Fruit fly (Drosophila melanogaster) whole organism, embryonic: ENCODE results near the gene firl.
A peak's percentile ranks its signal among the peaks of the same experiment; 100 is the strongest.

Source experiments
- Awh ChIP-seq: fragments of 200-800 bp; sonication (Bioruptor generic); IDR thresholded peaks from 2 replicates; pipeline ENCODE4, ENCODE4 v1.3.6; 2022; ENCODE audit warnings: missing biosample characterization, missing genetic modification characterization
- B-H1 ChIP-seq: fragments of 200-800 bp; sonication (Bioruptor generic); IDR thresholded peaks from 3 replicates; pipeline ENCODE4 v1.3.6; 2022; ENCODE audit warnings: missing biosample characterization, missing genetic modification characterization
- BEAF-32 ChIP-seq: fragments of 200-800 bp; sonication (Bioruptor generic); optimal IDR thresholded peaks from 3 replicates; lab custom pipeline; 2017; ENCODE audit warnings: missing biosample characterization, missing genetic modification characterization, mild to moderate bottlenecking, moderate library complexity, missing genetic modification reagents
- BtbVII ChIP-seq: fragments of 200-800 bp; sonication (Bioruptor generic); optimal IDR thresholded peaks from 3 replicates; lab custom pipeline; 2017; ENCODE audit warnings: missing biosample characterization, mild to moderate bottlenecking, missing genetic modification characterization
- CG10462 ChIP-seq: fragments of 200-800 bp; sonication (Bioruptor generic); optimal IDR thresholded peaks from 2 replicates; lab custom pipeline; 2016; ENCODE audit warnings: missing biosample characterization, missing genetic modification characterization
- CG1529 ChIP-seq: fragments of 200-800 bp; sonication (Bioruptor generic); optimal IDR thresholded peaks from 3 replicates; lab custom pipeline; 2018; ENCODE audit warnings: missing biosample characterization, missing genetic modification characterization
- CG15696 ChIP-seq: fragments of 200-800 bp; sonication (Bioruptor generic); optimal IDR thresholded peaks from 2 replicates; lab custom pipeline; 2019; ENCODE audit warnings: missing biosample characterization, mild to moderate bottlenecking, missing genetic modification characterization, moderate library complexity
- CG1603 ChIP-seq: fragments of 200-800 bp; sonication (Bioruptor generic); optimal IDR thresholded peaks from 2 replicates; lab custom pipeline; 2019; ENCODE audit warnings: missing biosample characterization, mild to moderate bottlenecking, missing genetic modification characterization, moderate library complexity
- CG17361 ChIP-seq: fragments of 200-800 bp; sonication (Bioruptor generic); IDR thresholded peaks from 3 replicates; pipeline ENCODE4 v1.3.6; 2022; ENCODE audit warnings: missing biosample characterization, missing genetic modification characterization
- CG17385 ChIP-seq: fragments of 200-800 bp; sonication (Bioruptor generic); optimal IDR thresholded peaks from 3 replicates; lab custom pipeline; 2018; ENCODE audit warnings: missing biosample characterization, mild to moderate bottlenecking, missing genetic modification characterization
- CG17568 ChIP-seq: fragments of 200-800 bp; sonication (Bioruptor generic); optimal IDR thresholded peaks from 2 replicates; lab custom pipeline; 2018; ENCODE audit warnings: missing biosample characterization, mild to moderate bottlenecking, missing genetic modification characterization, moderate library complexity
- CG2202 ChIP-seq: fragments of 200-800 bp; sonication (Bioruptor generic); optimal IDR thresholded peaks from 2 replicates; lab custom pipeline; 2018; ENCODE audit warnings: missing biosample characterization, mild to moderate bottlenecking, missing genetic modification characterization
- CG2875 ChIP-seq: fragments of 200-800 bp; sonication (Bioruptor generic); optimal IDR thresholded peaks from 2 replicates; lab custom pipeline; 2017; ENCODE audit warnings: missing biosample characterization, mild to moderate bottlenecking, missing genetic modification characterization, missing genetic modification reagents
- CG3163 ChIP-seq: fragments of 200-800 bp; sonication (Bioruptor generic); optimal IDR thresholded peaks from 3 replicates; lab custom pipeline; 2016; ENCODE audit warnings: missing biosample characterization, missing genetic modification characterization
- CG34422 ChIP-seq: fragments of 200-800 bp; sonication (Bioruptor generic); IDR thresholded peaks from 3 replicates; pipeline ENCODE4 v1.3.6; 2022; ENCODE audit warnings: missing biosample characterization, missing genetic modification characterization
- CG5245 ChIP-seq: fragments of 200-800 bp; sonication (Bioruptor generic); optimal IDR thresholded peaks from 3 replicates; lab custom pipeline; 2016; ENCODE audit warnings: missing biosample characterization, missing genetic modification characterization
- CG6254 ChIP-seq: fragments of 200-800 bp; sonication (Bioruptor generic); optimal IDR thresholded peaks from 3 replicates; lab custom pipeline; 2017; ENCODE audit warnings: mild to moderate bottlenecking, missing biosample characterization, missing genetic modification reagents, missing genetic modification characterization
- CG6272 ChIP-seq: fragments of 200-800 bp; sonication (Bioruptor generic); IDR thresholded peaks from 2 replicates; pipeline ENCODE4 v1.3.6; 2022; ENCODE audit warnings: missing biosample characterization, missing genetic modification characterization
- CG8478 ChIP-seq: fragments of >200 bp; optimal IDR thresholded peaks from 2 replicates; lab custom pipeline; 2018
- Dll ChIP-seq: fragments of 200-800 bp; sonication (Bioruptor generic); IDR thresholded peaks from 4 replicates; pipeline ENCODE4 v1.3.6; 2022; ENCODE audit warnings: missing biosample characterization, missing genetic modification characterization; ENCODE audit not compliant: partially characterized antibody
- E2f2 ChIP-seq: fragments of 200-800 bp; sonication (Bioruptor generic); IDR thresholded peaks from 2 replicates; pipeline ENCODE4 v1.3.6; 2022; ENCODE audit warnings: missing biosample characterization, missing genetic modification characterization
- GATAe ChIP-seq: fragments of 200-800 bp; sonication (Bioruptor generic); conservative IDR thresholded peaks from 2 replicates; pipeline ENCODE4 v1.3.6; 2022; ENCODE audit warnings: missing biosample characterization, missing genetic modification characterization
- H2.0 ChIP-seq: fragments of 200-800 bp; sonication (Bioruptor generic); IDR thresholded peaks from 2 replicates; pipeline ENCODE4 v1.3.6; 2022; ENCODE audit warnings: missing biosample characterization, missing genetic modification characterization
- Myb ChIP-seq: fragments of 200-800 bp; sonication (Bioruptor generic); optimal IDR thresholded peaks from 2 replicates; lab custom pipeline; 2016; ENCODE audit warnings: missing biosample characterization, missing genetic modification characterization
- Ravus ChIP-seq: fragments of 200-800 bp; sonication (Bioruptor generic); IDR thresholded peaks from 2 replicates; pipeline ENCODE4 v1.3.6; 2022; ENCODE audit warnings: missing biosample characterization, missing genetic modification characterization
- Side ChIP-seq: fragments of 200-800 bp; sonication (Bioruptor generic); optimal IDR thresholded peaks from 2 replicates; lab custom pipeline; 2016; ENCODE audit warnings: missing biosample characterization, missing genetic modification characterization
- Sin3A ChIP-seq: fragments of >200 bp; optimal IDR thresholded peaks from 2 replicates; lab custom pipeline; 2018
- Stat92E ChIP-seq, 3 experiments: fragments of >200 bp in 2 of 3; fragments of 200-800 bp in 1 of 3; sonication (Bioruptor generic) in 1 of 3; optimal IDR thresholded peaks; 2 replicates each; lab custom pipeline; 2017 to 2019; ENCODE audit warnings: missing biosample characterization in 3 of 3, missing genetic modification characterization in 3 of 3, mild to moderate bottlenecking in 1 of 3, moderate library complexity in 1 of 3
- TFAM ChIP-seq: fragments of 200-800 bp; sonication (Bioruptor generic); optimal IDR thresholded peaks from 2 replicates; lab custom pipeline; 2017; ENCODE audit warnings: missing biosample characterization, missing genetic modification characterization, inconsistent platforms
- Tbp ChIP-seq: fragments of >200 bp; optimal IDR thresholded peaks from 2 replicates; lab custom pipeline; 2018; ENCODE audit warnings: missing biosample characterization, missing genetic modification characterization
- amos ChIP-seq: fragments of 200-800 bp; sonication (Bioruptor generic); IDR thresholded peaks from 2 replicates; pipeline ENCODE4 v1.3.6; 2022; ENCODE audit warnings: missing biosample characterization, missing genetic modification characterization; ENCODE audit not compliant: partially characterized antibody
- cad ChIP-seq: fragments of >200 bp; optimal IDR thresholded peaks from 2 replicates; lab custom pipeline; 2017; ENCODE audit warnings: missing biosample characterization, missing genetic modification characterization
- cas ChIP-seq: fragments of 200-800 bp; sonication (Bioruptor generic); IDR thresholded peaks from 2 replicates; pipeline ENCODE4 v1.3.6; 2022; ENCODE audit warnings: missing biosample characterization, missing genetic modification characterization
- chinmo ChIP-seq: fragments of 200-800 bp; sonication (Bioruptor generic); IDR thresholded peaks from 4 replicates; pipeline ENCODE4 v1.3.6; 2022; ENCODE audit warnings: missing biosample characterization, missing genetic modification characterization; ENCODE audit not compliant: partially characterized antibody
- chn ChIP-seq: fragments of 200-800 bp; sonication (Bioruptor generic); optimal IDR thresholded peaks from 2 replicates; lab custom pipeline; 2016; ENCODE audit warnings: missing biosample characterization, missing genetic modification characterization
- crol ChIP-seq: fragments of 200-800 bp; sonication (Bioruptor generic); IDR thresholded peaks from 2 replicates; pipeline ENCODE4 v1.3.6; 2022; ENCODE audit warnings: missing biosample characterization, missing genetic modification characterization
- cwo ChIP-seq: fragments of 200-800 bp; sonication (Bioruptor generic); optimal IDR thresholded peaks from 3 replicates; lab custom pipeline; 2017; ENCODE audit warnings: missing biosample characterization, missing genetic modification characterization, mild to moderate bottlenecking, moderate library complexity, missing genetic modification reagents
- da ChIP-seq: fragments of 200-800 bp; sonication (Bioruptor generic); optimal IDR thresholded peaks from 2 replicates; lab custom pipeline; 2016; ENCODE audit warnings: missing biosample characterization, missing genetic modification characterization
- dmrt99B ChIP-seq: fragments of 200-800 bp; sonication (Bioruptor generic); optimal IDR thresholded peaks from 2 replicates; lab custom pipeline; 2018; ENCODE audit warnings: missing biosample characterization, mild to moderate bottlenecking, missing genetic modification characterization, moderate library complexity
- exex ChIP-seq: fragments of 200-800 bp; sonication (Bioruptor generic); optimal IDR thresholded peaks from 4 replicates; lab custom pipeline; 2018; ENCODE audit warnings: missing biosample characterization, mild to moderate bottlenecking, missing genetic modification characterization, moderate library complexity
- hbn ChIP-seq: fragments of 200-800 bp; sonication (Bioruptor generic); IDR thresholded peaks from 2 replicates; pipeline ENCODE4 v1.3.6; 2022; ENCODE audit warnings: missing biosample characterization, missing genetic modification characterization; ENCODE audit not compliant: partially characterized antibody
- her ChIP-seq: fragments of 200-800 bp; sonication (Bioruptor generic); optimal IDR thresholded peaks from 2 replicates; lab custom pipeline; 2016; ENCODE audit warnings: missing biosample characterization, missing genetic modification characterization
- inv ChIP-seq: fragments of 200-800 bp; sonication (Bioruptor generic); IDR thresholded peaks from 2 replicates; pipeline ENCODE4 v1.3.6; 2022; ENCODE audit warnings: missing biosample characterization, missing genetic modification characterization; ENCODE audit not compliant: partially characterized antibody
- jing ChIP-seq: fragments of 200-800 bp; sonication (Bioruptor generic); optimal IDR thresholded peaks from 2 replicates; lab custom pipeline; 2018; ENCODE audit warnings: missing biosample characterization, mild to moderate bottlenecking, missing genetic modification characterization
- pita ChIP-seq: fragments of 200-800 bp; sonication (Bioruptor generic); optimal IDR thresholded peaks from 2 replicates; lab custom pipeline; 2017; ENCODE audit warnings: missing biosample characterization, mild to moderate bottlenecking, missing genetic modification characterization
- pros ChIP-seq: fragments of 200-800 bp; sonication (Bioruptor generic); optimal IDR thresholded peaks from 3 replicates; lab custom pipeline; 2019; ENCODE audit warnings: missing biosample characterization, mild to moderate bottlenecking, missing genetic modification characterization, moderate library complexity
- psq ChIP-seq: fragments of 200-800 bp; sonication (Bioruptor generic); optimal IDR thresholded peaks from 2 replicates; lab custom pipeline; 2017; ENCODE audit warnings: missing biosample characterization, missing genetic modification characterization
- pzg ChIP-seq: fragments of 200-800 bp; sonication (Bioruptor generic); optimal IDR thresholded peaks from 3 replicates; lab custom pipeline; 2018; ENCODE audit warnings: missing biosample characterization, mild to moderate bottlenecking, missing genetic modification characterization, moderate library complexity
- schlank ChIP-seq: fragments of 200-800 bp; sonication (Bioruptor generic); optimal IDR thresholded peaks from 2 replicates; lab custom pipeline; 2018; ENCODE audit warnings: missing biosample characterization, mild to moderate bottlenecking, missing genetic modification characterization
- sens-2 ChIP-seq: fragments of 200-800 bp; sonication (Bioruptor generic); IDR thresholded peaks from 2 replicates; pipeline ENCODE4 v1.3.6; 2022; ENCODE audit warnings: missing biosample characterization, missing genetic modification characterization

firl gene

dm6 chr2L:12108779-12109564 lies 42.4 kb upstream of the firl start, which contains the start of the genes Rab6 and Phae1 (continued):
- TF ChIP-seq CG1529 (GFP tag; lab: Kevin White, UChicago) (peak; percentile 14), Ravus (GFP tag; lab: Robert Waterston, UW) (no peak), dmrt99B (no peak), CG5245 (GFP tag; lab: Kevin White, UChicago) (no peak), CG6254 (GFP tag; lab: Kevin White, UChicago) (no peak), Stat92E (GFP tag; optimal IDR thresholded peaks at IDR 0.05; lab: Kevin White, UChicago) (peak in 1 of 3 experiments; percentile 55), hbn (GFP tag; lab: Robert Waterston, UW) (peak; percentile 74), inv (GFP tag; lab: Robert Waterston, UW) (peak; percentile 72; the same call in 1 of the 2 replicates), amos (GFP tag; lab: Robert Waterston, UW) (peak; percentile 70), TFAM (GFP tag; lab: Kevin White, UChicago) (no peak), CG17568 (GFP tag; lab: Kevin White, UChicago) (no peak), cwo (GFP tag; lab: Kevin White, UChicago) (peak; percentile 17), B-H1 (GFP tag; lab: Robert Waterston, UW) (no peak), chn (no peak), crol (peak; percentile 83), CG1603 (no peak), H2.0 (GFP tag; lab: Robert Waterston, UW) (no peak), psq (GFP tag; lab: Kevin White, UChicago) (no peak), pros (GFP tag; lab: Kevin White, UChicago) (peak; percentile 6), BtbVII (GFP tag; lab: Kevin White, UChicago) (no peak), pzg (GFP tag; lab: Kevin White, UChicago) (peak; percentile 80), CG6272 (GFP tag; lab: Robert Waterston, UW) (no peak), CG2202 (no peak), Side (GFP tag; lab: Kevin White, UChicago) (peak; percentile 33), E2f2 (GFP tag; lab: Robert Waterston, UW) (peak; percentile 73), Sin3A (peak; percentile 45), BEAF-32 (GFP tag; lab: Kevin White, UChicago) (peak; percentile 75), Myb (GFP tag; lab: Kevin White, UChicago) (peak; percentile 92), Awh (no peak), pita (GFP tag; lab: Kevin White, UChicago) (no peak), jing (GFP tag; lab: Kevin White, UChicago) (no peak), Tbp (GFP tag; lab: Kevin White, UChicago) (no peak), CG3163 (GFP tag; lab: Kevin White, UChicago) (no peak), CG34422 (GFP tag; lab: Robert Waterston, UW) (peak; percentile 85; the same call in 1 of the 3 replicates), schlank (tag; lab: Kevin White, UChicago) (no peak), CG17385 (peak; percentile 97), CG10462 (GFP tag; lab: Kevin White, UChicago) (peak; percentile 27), exex (tag; lab: Kevin White, UChicago) (peak; percentile 87), CG2875 (GFP tag; lab: Kevin White, UChicago) (no peak), cad (GFP tag; lab: Kevin White, UChicago) (no peak), CG15696 (tag; lab: Kevin White, UChicago) (no peak), chinmo (GFP tag; lab: Robert Waterston, UW) (peak; percentile 84), cas (GFP tag; lab: Robert Waterston, UW) (no peak), da (no peak), her (GFP tag; lab: Kevin White, UChicago) (peak; percentile 6), CG8478 (lab: Kevin White, UChicago) (no peak), Dll (GFP tag; lab: Robert Waterston, UW) (peak; percentile 83), sens-2 (GFP tag; lab: Robert Waterston, UW) (no peak), CG17361 (GFP tag; lab: Robert Waterston, UW) (0 out of 3 replicates have a peak, but pooled peaks have one; percentile 23), GATAe (GFP tag; lab: Robert Waterston, UW) (no peak)
